Worm (Caenorhabditis elegans) whole organism, L4 larva: ENCODE measurements around the gene R144.12.

Experiments
- F37D6.2 ChIP-seq: sonication (generic microtip); optimal IDR thresholded peaks from 2 replicates; lab custom pipeline; 2016; ENCODE audit warnings: mild to moderate bottlenecking, missing genetic modification characterization, missing compliant biosample characterization
- T26A8.4 ChIP-seq: fragments of 200-800 bp; sonication (Bioruptor generic); IDR thresholded peaks from 2 replicates; pipeline ENCODE4 v1.3.6; 2022; ENCODE audit warnings: missing genetic modification characterization, missing compliant biosample characterization
- aha-1 ChIP-seq: fragments of 150-350 bp; peaks from one replicate; lab custom pipeline; 2014; ENCODE audit warnings: missing biosample characterization, missing genetic modification characterization
- ama-1 ChIP-seq: fragments of 150-350 bp; optimal IDR thresholded peaks from 2 replicates; lab custom pipeline; 2014; ENCODE audit warnings: inconsistent platforms, mixed read lengths
- arid-1 ChIP-seq: fragments of 200-800 bp; sonication (Bioruptor generic); conservative IDR thresholded peaks from 2 replicates; pipeline ENCODE4 v1.3.6; 2022; ENCODE audit warnings: missing genetic modification reagents, missing genetic modification characterization, missing compliant biosample characterization
- ceh-28 ChIP-seq: fragments of 150-350 bp; optimal IDR thresholded peaks from 2 replicates; lab custom pipeline; 2014; ENCODE audit warnings: missing biosample characterization, missing genetic modification reagents, missing genetic modification characterization
- ceh-32 ChIP-seq: sonication (generic microtip); optimal IDR thresholded peaks from 2 replicates; lab custom pipeline; 2016; ENCODE audit warnings: mild to moderate bottlenecking, missing genetic modification characterization, missing compliant biosample characterization; ENCODE audit not compliant: poor library complexity
- ces-1 ChIP-seq: fragments of 150-350 bp; sonication (generic microtip); optimal IDR thresholded peaks from 4 replicates; lab custom pipeline; 2014; ENCODE audit warnings: missing biosample characterization, missing genetic modification reagents, missing genetic modification characterization
- daf-16 ChIP-seq, 3 experiments: sonication (generic microtip); optimal IDR thresholded peaks; 2 replicates each; lab custom pipeline; 2016 to 2017; ENCODE audit warnings: missing genetic modification characterization in 3 of 3, missing genetic modification reagents in 3 of 3, mild to moderate bottlenecking in 2 of 3, missing compliant biosample characterization in 2 of 3, missing biosample characterization in 1 of 3, moderate library complexity in 1 of 3
- daf-8 ChIP-seq: fragments of 200-800 bp; sonication (Bioruptor generic); IDR thresholded peaks from 2 replicates; pipeline ENCODE4 v1.3.6; 2022; ENCODE audit warnings: missing genetic modification characterization, missing compliant biosample characterization
- dmd-6 ChIP-seq: fragments of 200-800 bp; sonication (Bioruptor generic); IDR thresholded peaks from 2 replicates; pipeline ENCODE4 v1.3.6; 2022; ENCODE audit warnings: missing genetic modification reagents, missing genetic modification characterization, missing compliant biosample characterization
- dmd-9 ChIP-seq: fragments of 200-800 bp; sonication (Bioruptor generic); IDR thresholded peaks from 2 replicates; pipeline ENCODE4 v1.3.6; 2022; ENCODE audit warnings: missing genetic modification reagents, missing genetic modification characterization, missing compliant biosample characterization
- dpl-1 ChIP-seq: fragments of 150-350 bp; optimal IDR thresholded peaks from 2 replicates; lab custom pipeline; 2014; ENCODE audit warnings: missing biosample characterization, missing genetic modification reagents, missing genetic modification characterization
- duxl-1 ChIP-seq: sonication (generic microtip); optimal IDR thresholded peaks from 2 replicates; lab custom pipeline; 2016; ENCODE audit warnings: mild to moderate bottlenecking, missing genetic modification characterization, moderate library complexity, missing compliant biosample characterization; ENCODE audit not compliant: poor library complexity
- dve-1 ChIP-seq: sonication (generic microtip); optimal IDR thresholded peaks from 2 replicates; lab custom pipeline; 2017; ENCODE audit warnings: antibody characterized with exemption, mild to moderate bottlenecking, missing genetic modification characterization, missing compliant biosample characterization; ENCODE audit not compliant: insufficient read depth
- fkh-10 ChIP-seq: fragments of 150-350 bp; optimal IDR thresholded peaks from 2 replicates; lab custom pipeline; 2014; ENCODE audit warnings: missing biosample characterization, missing genetic modification reagents, missing genetic modification characterization
- hlh-11 ChIP-seq: fragments of 200-800 bp; sonication (Bioruptor generic); optimal IDR thresholded peaks from 2 replicates; lab custom pipeline; 2018; ENCODE audit warnings: mild to moderate bottlenecking, missing genetic modification characterization, missing compliant biosample characterization
- hlh-30 ChIP-seq: sonication (generic microtip); optimal IDR thresholded peaks from 2 replicates; lab custom pipeline; 2017; ENCODE audit warnings: antibody characterized with exemption, mild to moderate bottlenecking, missing genetic modification characterization, missing compliant biosample characterization; ENCODE audit not compliant: insufficient read depth
- hmg-1.1 ChIP-seq: fragments of 200-800 bp; sonication (Bioruptor generic); IDR thresholded peaks from 2 replicates; pipeline ENCODE4 v1.3.6; 2022; ENCODE audit warnings: missing genetic modification reagents, missing genetic modification characterization, missing compliant biosample characterization
- jun-1 ChIP-seq: fragments of 150-350 bp; optimal IDR thresholded peaks from 2 replicates; lab custom pipeline; 2014; ENCODE audit warnings: missing biosample characterization, missing genetic modification reagents, missing genetic modification characterization
- lin-1 ChIP-seq: fragments of 200-800 bp; sonication (Bioruptor generic); IDR thresholded peaks from 2 replicates; pipeline ENCODE4 v1.3.6; 2022; ENCODE audit warnings: missing genetic modification reagents, missing genetic modification characterization, missing compliant biosample characterization
- lin-13 ChIP-seq: fragments of 150-350 bp; optimal IDR thresholded peaks from 2 replicates; lab custom pipeline; 2014; ENCODE audit warnings: missing biosample characterization, missing genetic modification reagents, missing genetic modification characterization
- lin-15B ChIP-seq: fragments of 150-350 bp; sonication (generic microtip); optimal IDR thresholded peaks from 3 replicates; lab custom pipeline; 2014; ENCODE audit warnings: missing biosample characterization, missing genetic modification characterization
- lin-29 ChIP-seq: fragments of 200-800 bp; sonication (Bioruptor generic); IDR thresholded peaks from 2 replicates; pipeline ENCODE4 v1.3.6; 2022; ENCODE audit warnings: missing genetic modification reagents, missing genetic modification characterization, missing compliant biosample characterization
- lin-38 ChIP-seq: fragments of 200-800 bp; sonication (Bioruptor generic); IDR thresholded peaks from 2 replicates; pipeline ENCODE4 v1.3.6; 2022; ENCODE audit warnings: missing genetic modification reagents, missing genetic modification characterization, missing compliant biosample characterization
- lin-39 ChIP-seq: fragments of 150-350 bp; optimal IDR thresholded peaks from 2 replicates; lab custom pipeline; 2014; ENCODE audit warnings: missing biosample characterization, missing genetic modification reagents, missing genetic modification characterization
- lir-3 ChIP-seq: sonication (generic microtip); optimal IDR thresholded peaks from 2 replicates; lab custom pipeline; 2016; ENCODE audit warnings: mild to moderate bottlenecking, missing genetic modification characterization, missing compliant biosample characterization
- lsy-2 ChIP-seq, 2 experiments: fragments of 150-350 bp in 1 of 2; sonication (generic microtip) in 1 of 2; optimal IDR thresholded peaks; 2 replicates each; lab custom pipeline; 2014 to 2017; ENCODE audit warnings: missing biosample characterization in 2 of 2, missing genetic modification characterization in 2 of 2
- mdl-1 ChIP-seq, 2 experiments: fragments of 150-350 bp in 1 of 2; sonication (generic microtip) in 1 of 2; optimal IDR thresholded peaks; 2 replicates each; lab custom pipeline; 2014 to 2017; ENCODE audit warnings: missing biosample characterization in 2 of 2, missing genetic modification characterization in 2 of 2
- mdt-29 ChIP-seq: fragments of 200-800 bp; sonication (Bioruptor generic); IDR thresholded peaks from 2 replicates; pipeline ENCODE4 v1.3.6; 2022; ENCODE audit warnings: missing genetic modification reagents, missing genetic modification characterization, missing compliant biosample characterization
- mep-1 ChIP-seq: fragments of 150-350 bp; sonication (generic microtip); optimal IDR thresholded peaks from 3 replicates; lab custom pipeline; 2014; ENCODE audit warnings: missing biosample characterization, missing genetic modification characterization
- mes-2 ChIP-seq: sonication (generic microtip); optimal IDR thresholded peaks from 2 replicates; lab custom pipeline; 2016; ENCODE audit warnings: missing genotype, mild to moderate bottlenecking, missing genetic modification characterization, missing compliant biosample characterization; ENCODE audit not compliant: poor library complexity, severe bottlenecking
- mxl-3 ChIP-seq: fragments of 200-800 bp; sonication (Bioruptor generic); optimal IDR thresholded peaks from 2 replicates; lab custom pipeline; 2018; ENCODE audit warnings: mild to moderate bottlenecking, missing genetic modification characterization, missing compliant biosample characterization
- nhr-10 ChIP-seq: fragments of 150-350 bp; optimal IDR thresholded peaks from 2 replicates; lab custom pipeline; 2014; ENCODE audit warnings: missing biosample characterization, missing genetic modification characterization
- nhr-11 ChIP-seq: fragments of 150-350 bp; optimal IDR thresholded peaks from 2 replicates; lab custom pipeline; 2014; ENCODE audit warnings: missing biosample characterization, missing genetic modification characterization
- nhr-28 ChIP-seq: fragments of 150-350 bp; optimal IDR thresholded peaks from 2 replicates; lab custom pipeline; 2014; ENCODE audit warnings: missing biosample characterization, missing genetic modification characterization
- nhr-48 ChIP-seq: sonication (generic microtip); optimal IDR thresholded peaks from 2 replicates; lab custom pipeline; 2016; ENCODE audit warnings: mild to moderate bottlenecking, missing genetic modification characterization, missing compliant biosample characterization
- nhr-6 ChIP-seq: fragments of 150-350 bp; optimal IDR thresholded peaks from 2 replicates; lab custom pipeline; 2014; ENCODE audit warnings: missing biosample characterization, missing genetic modification characterization
- pha-4 ChIP-seq, 2 experiments: fragments of 150-350 bp in 1 of 2; fragments of 200-800 bp in 1 of 2; sonication (Bioruptor generic) in 1 of 2; IDR thresholded peaks in 1 of 2; optimal IDR thresholded peaks in 1 of 2; 2 replicates each; pipeline versions ENCODE4 v1.3.6 to Lab custom; 2014 to 2022; ENCODE audit warnings: missing genetic modification characterization in 2 of 2, missing genetic modification reagents in 2 of 2, missing biosample characterization in 1 of 2, missing compliant biosample characterization in 1 of 2
- rbr-2 ChIP-seq: sonication (generic microtip); optimal IDR thresholded peaks from 2 replicates; lab custom pipeline; 2016; ENCODE audit warnings: missing genotype, missing genetic modification characterization, missing compliant biosample characterization
- sdz-12 ChIP-seq: fragments of 200-800 bp; sonication (Bioruptor generic); optimal IDR thresholded peaks from 2 replicates; lab custom pipeline; 2018; ENCODE audit warnings: mild to moderate bottlenecking, missing genetic modification characterization, missing compliant biosample characterization
- set-16 ChIP-seq: fragments of 200-800 bp; sonication (Bioruptor generic); IDR thresholded peaks from 2 replicates; pipeline ENCODE4 v1.3.6; 2022; ENCODE audit warnings: missing genetic modification reagents, missing genetic modification characterization, missing compliant biosample characterization
- skn-1 ChIP-seq: fragments of 150-350 bp; optimal IDR thresholded peaks from 2 replicates; lab custom pipeline; 2014; ENCODE audit warnings: missing biosample characterization, missing genetic modification characterization
- unc-130 ChIP-seq: sonication (generic microtip); optimal IDR thresholded peaks from 2 replicates; lab custom pipeline; 2016; ENCODE audit warnings: missing genetic modification reagents, missing genetic modification characterization, missing compliant biosample characterization
- zag-1 ChIP-seq: fragments of 150-350 bp; optimal IDR thresholded peaks from 2 replicates; lab custom pipeline; 2014; ENCODE audit warnings: missing biosample characterization, missing genetic modification characterization
- zip-11 ChIP-seq: fragments of 200-800 bp; sonication (Bioruptor generic); IDR thresholded peaks from 2 replicates; pipeline ENCODE4 v1.3.6; 2022; ENCODE audit warnings: missing genetic modification characterization, missing compliant biosample characterization
- ztf-11 ChIP-seq: fragments of 150-350 bp; optimal IDR thresholded peaks from 2 replicates; lab custom pipeline; 2014; ENCODE audit warnings: missing biosample characterization, missing genetic modification characterization

Gene R144.12

DNA sequence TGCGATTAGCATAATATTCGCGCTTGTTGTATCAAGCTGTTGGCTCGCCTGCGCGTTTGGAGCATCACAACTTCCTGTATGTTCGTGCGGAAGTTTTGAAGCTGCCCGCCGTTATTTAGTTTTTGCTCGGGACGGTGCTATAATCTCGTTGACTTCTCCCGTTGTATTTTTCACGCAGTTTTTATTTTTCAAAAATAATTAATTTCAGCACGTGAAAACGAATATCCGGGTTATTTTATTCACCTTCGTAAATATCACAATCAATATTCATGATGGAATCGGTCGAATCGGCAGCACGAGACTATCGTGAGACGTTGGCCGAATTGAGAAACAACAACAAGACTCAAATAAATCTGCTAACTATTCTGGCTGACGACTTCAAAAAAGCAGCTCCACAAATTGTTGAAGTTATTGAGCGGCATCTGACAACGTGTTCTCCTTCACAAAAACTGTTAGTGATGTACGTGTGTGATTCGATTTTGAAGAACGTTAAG, 18.4 kb upstream of the R144.12 start (continued):
- TF ChIP-seq ceh-32 (tag; lab: Kevin White, UChicago) (no peak), F37D6.2 (no peak), fkh-10 (GFP tag; lab: Kevin White, UChicago) (no peak), lin-29 (GFP tag; lab: Robert Waterston, UW) (no peak)

- peak; percentile 62 for TF ChIP-seq hmg-1.1
- no peak for TF ChIP-seq lin-1 (GFP tag; lab: Robert Waterston, UW)
- no peak for TF ChIP-seq daf-16 (GFP tag; optimal IDR thresholded peaks at IDR 0.05; lab: Kevin White, UChicago)
- peak; percentile 27 for TF ChIP-seq daf-16 (tag; optimal IDR thresholded peaks at IDR 0.05; lab: Kevin White, UChicago)
- TF ChIP-seq mep-1: peak; percentile 64
- TF ChIP-seq hlh-11 (tag; lab: Kevin White, UChicago): peak; percentile 64
- no peak for TF ChIP-seq ces-1 (GFP tag; lab: Kevin White, UChicago)
- peak; percentile 13; the same call in 1 of the 2 replicates for TF ChIP-seq dmd-6 (GFP tag; lab: Robert Waterston, UW)
- peak; percentile 50 for TF ChIP-seq nhr-28 (tag; lab: Kevin White, UChicago)
- TF ChIP-seq hlh-30 (tag; lab: Kevin White, UChicago): peak; percentile 95
- no peak for TF ChIP-seq zip-11 (GFP tag; lab: Robert Waterston, UW)
- TF ChIP-seq pha-4 (GFP tag; IDR thresholded peaks at IDR 0.05; lab: Robert Waterston, UW): no peak
- TF ChIP-seq pha-4 (tag; optimal IDR thresholded peaks at IDR 0.05; lab: Kevin White, UChicago): no peak
- TF ChIP-seq daf-8 (GFP tag; lab: Robert Waterston, UW): no peak
- peak; percentile 41 for TF ChIP-seq nhr-11 (tag; lab: Kevin White, UChicago)
- TF ChIP-seq nhr-48 (tag; lab: Kevin White, UChicago): no peak
- no peak for TF ChIP-seq lin-39 (tag; lab: Kevin White, UChicago)
- TF ChIP-seq ceh-28: peak; percentile 58
- TF ChIP-seq lin-13: peak; percentile 68
- TF ChIP-seq dpl-1 (GFP tag; lab: Kevin White, UChicago): peak; percentile 61
- no peak for TF ChIP-seq ztf-11
- TF ChIP-seq aha-1 (tag; lab: Kevin White, UChicago): peak; percentile 86
- no peak for TF ChIP-seq jun-1 (tag; lab: Kevin White, UChicago)
- peak; percentile 50 for TF ChIP-seq nhr-6 (tag; lab: Kevin White, UChicago)
- peak; percentile 75 for TF ChIP-seq mes-2 (tag; lab: Kevin White, UChicago)
- peak; percentile 24 to 65 for TF ChIP-seq lsy-2 (tag; optimal IDR thresholded peaks at IDR 0.05; lab: Kevin White, UChicago)
- TF ChIP-seq lin-38 (GFP tag; lab: Robert Waterston, UW): peak; percentile 50
- TF ChIP-seq unc-130 (GFP tag; lab: Kevin White, UChicago): peak; percentile 7
- no peak for TF ChIP-seq T26A8.4 (GFP tag; lab: Robert Waterston, UW)
- no peak for TF ChIP-seq zag-1 (tag; lab: Kevin White, UChicago)
- TF ChIP-seq lir-3: no peak
- peak; percentile 81 for TF ChIP-seq mxl-3
- peak; percentile 90 for TF ChIP-seq ama-1 (lab: Kevin White, UChicago)
- 0 out of 2 replicates have a peak, but pooled peaks have one; percentile 6 for TF ChIP-seq mdt-29
- TF ChIP-seq duxl-1 (tag; lab: Kevin White, UChicago): no peak
- TF ChIP-seq skn-1: no peak
- no peak for TF ChIP-seq dmd-9 (GFP tag; lab: Robert Waterston, UW)
- TF ChIP-seq nhr-10 (tag; lab: Kevin White, UChicago): no peak
- TF ChIP-seq lin-15B (tag; lab: Kevin White, UChicago): no peak
- TF ChIP-seq rbr-2: peak; percentile 34
- TF ChIP-seq F37D6.2: no peak
- peak; percentile 33; the same call in 1 of the 2 replicates for TF ChIP-seq set-16 (GFP tag; lab: Robert Waterston, UW)
- TF ChIP-seq mdl-1 (tag; optimal IDR thresholded peaks at IDR 0.05; lab: Kevin White, UChicago): peak; percentile 45 to 80
- no peak for TF ChIP-seq arid-1
- TF ChIP-seq lin-29 (GFP tag; lab: Robert Waterston, UW): no peak
- TF ChIP-seq dve-1 (tag; lab: Kevin White, UChicago): peak; percentile 53
- no peak for TF ChIP-seq sdz-12 (GFP tag; lab: Kevin White, UChicago)
Observed at ce11 chrIII:5024393-5024964, 17.7 kb upstream of the R144.12 start, which contains the start of gene pcf-11. Gene pcf-11, plus strand, starts transcription at chrIII:5024914.
